Worm (Caenorhabditis elegans) whole organism, late embryonic: Measurements from ENCODE around the gene C32B5.7.
"Not testable (repeated sequence)": the region's sequence is repeated elsewhere in the genome, so short reads cannot be mapped to it uniquely, and the experiment has no call there.

ENCODE experiments used
- C08G9.2 ChIP-seq: sonication (generic microtip); optimal IDR thresholded peaks from 2 replicates; lab custom pipeline; 2016; ENCODE audit warnings: mild to moderate bottlenecking, missing genetic modification characterization, moderate library complexity, missing compliant biosample characterization
- C38D4.7 ChIP-seq: fragments of 200-800 bp; sonication (Bioruptor generic); optimal IDR thresholded peaks from 2 replicates; lab custom pipeline; 2018; ENCODE audit warnings: mild to moderate bottlenecking, missing genetic modification characterization, moderate library complexity, missing compliant biosample characterization
- F13H6.1 ChIP-seq: sonication (generic microtip); optimal IDR thresholded peaks from 2 replicates; lab custom pipeline; 2016; ENCODE audit warnings: missing genetic modification characterization, missing compliant biosample characterization
- K02D7.2 ChIP-seq: sonication (generic microtip); optimal IDR thresholded peaks from 2 replicates; lab custom pipeline; 2017; ENCODE audit warnings: mild to moderate bottlenecking, missing genetic modification characterization, missing compliant biosample characterization
- K09A11.1 ChIP-seq: sonication (generic microtip); optimal IDR thresholded peaks from 2 replicates; lab custom pipeline; 2017; ENCODE audit warnings: antibody characterized with exemption, mild to moderate bottlenecking, missing genetic modification characterization, missing compliant biosample characterization; ENCODE audit not compliant: insufficient read depth
- Y22D7AL.16 ChIP-seq: sonication (generic microtip); optimal IDR thresholded peaks from 2 replicates; lab custom pipeline; 2016; ENCODE audit warnings: missing genetic modification characterization, missing compliant biosample characterization
- ahr-1 ChIP-seq: sonication (generic microtip); optimal IDR thresholded peaks from 2 replicates; lab custom pipeline; 2016; ENCODE audit warnings: missing genetic modification characterization, missing compliant biosample characterization
- ceh-14 ChIP-seq: sonication (generic microtip); optimal IDR thresholded peaks from 2 replicates; lab custom pipeline; 2016; ENCODE audit warnings: missing genotype, missing genetic modification characterization, missing compliant biosample characterization
- ceh-18 ChIP-seq: sonication (generic microtip); optimal IDR thresholded peaks from 2 replicates; lab custom pipeline; 2016; ENCODE audit warnings: missing genetic modification characterization, missing compliant biosample characterization
- ceh-22 ChIP-seq: sonication (generic microtip); optimal IDR thresholded peaks from 2 replicates; lab custom pipeline; 2017; ENCODE audit warnings: missing biosample characterization, missing genetic modification characterization
- ceh-31 ChIP-seq: sonication (generic microtip); optimal IDR thresholded peaks from 2 replicates; lab custom pipeline; 2016; ENCODE audit warnings: missing genetic modification characterization, missing compliant biosample characterization
- ceh-45 ChIP-seq: fragments of 200-800 bp; sonication (Bioruptor generic); IDR thresholded peaks from 2 replicates; pipeline ENCODE4 v1.3.6; 2022; ENCODE audit warnings: missing genetic modification reagents, missing genetic modification characterization, missing compliant biosample characterization
- ceh-6 ChIP-seq: fragments of 200-800 bp; sonication (Bioruptor generic); optimal IDR thresholded peaks from 2 replicates; lab custom pipeline; 2018; ENCODE audit warnings: mild to moderate bottlenecking, missing genetic modification characterization, missing compliant biosample characterization
- che-1 ChIP-seq: sonication (generic microtip); optimal IDR thresholded peaks from 2 replicates; lab custom pipeline; 2016; ENCODE audit warnings: mild to moderate bottlenecking, missing genetic modification characterization, missing compliant biosample characterization
- dve-1 ChIP-seq: sonication (generic microtip); optimal IDR thresholded peaks from 2 replicates; lab custom pipeline; 2017; ENCODE audit warnings: antibody characterized with exemption, mild to moderate bottlenecking, missing genetic modification characterization, missing compliant biosample characterization
- elt-2 ChIP-seq: sonication (generic microtip); optimal IDR thresholded peaks from 2 replicates; lab custom pipeline; 2016; ENCODE audit warnings: missing genetic modification reagents, missing genetic modification characterization, missing compliant biosample characterization
- elt-4 ChIP-seq: sonication (generic microtip); optimal IDR thresholded peaks from 2 replicates; lab custom pipeline; 2016; ENCODE audit warnings: missing genetic modification characterization, missing compliant biosample characterization
- eyg-1 ChIP-seq: sonication (generic microtip); optimal IDR thresholded peaks from 2 replicates; lab custom pipeline; 2016; ENCODE audit warnings: missing genotype, missing genetic modification characterization, missing compliant biosample characterization
- fkh-10 ChIP-seq: fragments of 150-350 bp; optimal IDR thresholded peaks from 2 replicates; lab custom pipeline; 2014; ENCODE audit warnings: missing biosample characterization, missing genetic modification reagents, missing genetic modification characterization
- fkh-6 ChIP-seq: sonication (generic microtip); optimal IDR thresholded peaks from 2 replicates; lab custom pipeline; 2016; ENCODE audit warnings: missing genetic modification characterization, missing compliant biosample characterization
- hlh-15 ChIP-seq: sonication (generic microtip); optimal IDR thresholded peaks from 2 replicates; lab custom pipeline; 2016; ENCODE audit warnings: missing genetic modification characterization, missing compliant biosample characterization
- hlh-6 ChIP-seq: sonication (generic microtip); optimal IDR thresholded peaks from 2 replicates; lab custom pipeline; 2016; ENCODE audit warnings: missing genotype, missing genetic modification characterization, missing compliant biosample characterization
- lim-6 ChIP-seq: sonication (generic microtip); optimal IDR thresholded peaks from 2 replicates; lab custom pipeline; 2016; ENCODE audit warnings: missing genetic modification characterization, missing compliant biosample characterization
- lin-11 ChIP-seq: fragments of 200-800 bp; sonication (Bioruptor generic); optimal IDR thresholded peaks from 2 replicates; lab custom pipeline; 2018; ENCODE audit warnings: mild to moderate bottlenecking, missing genetic modification characterization, missing compliant biosample characterization
- mec-3 ChIP-seq: sonication (generic microtip); optimal IDR thresholded peaks from 2 replicates; lab custom pipeline; 2016; ENCODE audit warnings: borderline replicate concordance, missing genetic modification characterization, missing compliant biosample characterization
- nhr-11 ChIP-seq: fragments of 150-350 bp; optimal IDR thresholded peaks from 2 replicates; lab custom pipeline; 2014; ENCODE audit warnings: missing biosample characterization, missing genetic modification characterization
- odd-2 ChIP-seq: sonication (generic microtip); optimal IDR thresholded peaks from 2 replicates; lab custom pipeline; 2017; ENCODE audit warnings: antibody characterized with exemption, mild to moderate bottlenecking, missing genetic modification characterization, missing compliant biosample characterization
- pag-3 ChIP-seq: sonication (generic microtip); optimal IDR thresholded peaks from 2 replicates; lab custom pipeline; 2016; ENCODE audit warnings: missing compliant biosample characterization, missing genetic modification characterization, borderline replicate concordance
- pha-4 ChIP-seq: fragments of 150-350 bp; optimal IDR thresholded peaks from 2 replicates; lab custom pipeline; 2018; ENCODE audit warnings: missing biosample characterization, missing genetic modification reagents, missing genetic modification characterization
- pqm-1 ChIP-seq: sonication (generic microtip); optimal IDR thresholded peaks from 2 replicates; lab custom pipeline; 2016; ENCODE audit warnings: missing genetic modification characterization, missing compliant biosample characterization
- sox-2 ChIP-seq: fragments of 200-800 bp; sonication (Bioruptor generic); IDR thresholded peaks from 2 replicates; pipeline ENCODE4 v1.3.6; 2022; ENCODE audit warnings: missing genetic modification reagents, missing genetic modification characterization, missing compliant biosample characterization
- sox-4 ChIP-seq: sonication (generic microtip); optimal IDR thresholded peaks from 2 replicates; lab custom pipeline; 2017; ENCODE audit warnings: mild to moderate bottlenecking, missing genetic modification characterization, inconsistent platforms, missing compliant biosample characterization
- syd-9 ChIP-seq: sonication (generic microtip); optimal IDR thresholded peaks from 2 replicates; lab custom pipeline; 2016; ENCODE audit warnings: mild to moderate bottlenecking, missing genetic modification characterization, moderate library complexity, missing compliant biosample characterization
- ttx-3 ChIP-seq: sonication (generic microtip); optimal IDR thresholded peaks from 2 replicates; lab custom pipeline; 2016; ENCODE audit warnings: missing genetic modification reagents, missing genetic modification characterization, missing compliant biosample characterization
- unc-42 ChIP-seq: sonication (generic microtip); optimal IDR thresholded peaks from 2 replicates; lab custom pipeline; 2016; ENCODE audit warnings: missing genotype, missing genetic modification characterization, missing compliant biosample characterization
- unc-55 ChIP-seq: sonication (generic microtip); optimal IDR thresholded peaks from 2 replicates; lab custom pipeline; 2017; ENCODE audit warnings: missing biosample characterization, missing genetic modification reagents, missing genetic modification characterization
- zip-5 ChIP-seq: sonication (generic microtip); optimal IDR thresholded peaks from 2 replicates; lab custom pipeline; 2016; ENCODE audit warnings: missing genetic modification characterization, missing compliant biosample characterization
- ztf-16 ChIP-seq: sonication (generic microtip); optimal IDR thresholded peaks from 2 replicates; lab custom pipeline; 2017; ENCODE audit warnings: missing genetic modification characterization, missing compliant biosample characterization

Gene C32B5.7

ce11 chrII:968106-968505 lies 7.8 kb downstream of the C32B5.7 start, which contains the start of gene C32B5.6:
Gene C32B5.6, plus strand, starts transcription at chrII:968406.
- TF ChIP-seq elt-4, pha-4, odd-2 (tag; lab: Kevin White, UChicago): not testable (repeated sequence)
- TF ChIP-seq, all 69 proteins: peak for 0; not testable (repeated sequence) for 69

- TF ChIP-seq lim-6 (tag; lab: Kevin White, UChicago) (no peak), ahr-1 (tag; lab: Kevin White, UChicago) (no peak), zip-5 (tag; lab: Kevin White, UChicago) (no peak), pha-4 (tag; lab: Kevin White, UChicago) (no peak), syd-9 (tag; lab: Kevin White, UChicago) (no peak), Y22D7AL.16 (tag; lab: Kevin White, UChicago) (no peak), unc-42 (tag; lab: Kevin White, UChicago) (no peak)
Observed at ce11 chrII:972850-973249, 12.5 kb downstream of the C32B5.7 start, which contains the start of gene C32B5.15. Gene C32B5.15, minus strand, starts transcription at chrII:972950.

- TF ChIP-seq fkh-10, result no peak
- no peak for TF ChIP-seq dve-1 (tag; lab: Kevin White, UChicago)
- no peak for TF ChIP-seq fkh-6 (tag; lab: Kevin White, UChicago)
Observed at ce11 chrII:973999-974398, 13.7 kb downstream of the C32B5.7 start, which contains the start of gene fbxc-14. Gene fbxc-14, plus strand, starts transcription at chrII:974299.

- TF ChIP-seq ceh-22 (no peak), K09A11.1 (no peak), elt-4 (tag; lab: Kevin White, UChicago) (no peak), lin-11 (tag; lab: Kevin White, UChicago) (no peak), che-1 (tag; lab: Kevin White, UChicago) (no peak), C08G9.2 (no peak), Y22D7AL.16 (tag; lab: Kevin White, UChicago) (no peak)
Observed at ce11 chrII:979135-979534, 18.8 kb downstream of the C32B5.7 start, which contains the start of the genes fbxc-17 and fbxc-15. Gene fbxc-17, minus strand, starts transcription at chrII:979235. Gene fbxc-15, plus strand, starts transcription at chrII:979423.

- TF ChIP-seq K09A11.1 (no peak), ttx-3 (no peak), ceh-31 (tag; lab: Kevin White, UChicago) (no peak), ceh-6 (no peak), ceh-14 (tag; lab: Kevin White, UChicago) (no peak)
Observed at ce11 chrII:982842-983241, 22.5 kb downstream of the C32B5.7 start, which contains the start of gene srh-274. Gene srh-274, plus strand, starts transcription at chrII:983142.

ce11 chrII:985703-986102 lies 25.4 kb downstream of the C32B5.7 start, which contains the start of gene fbxc-40:
Gene fbxc-40, plus strand, starts transcription at chrII:986003.
- TF ChIP-seq zip-5 (tag; lab: Kevin White, UChicago); pqm-1; odd-2 (tag; lab: Kevin White, UChicago): not testable (repeated sequence)

- TF ChIP-seq hlh-15 (tag; lab: Kevin White, UChicago) (no peak), eyg-1 (tag; lab: Kevin White, UChicago) (no peak), ceh-14 (tag; lab: Kevin White, UChicago) (no peak), elt-2 (no peak)
- TF ChIP-seq, all 69 proteins: peak for 0
Observed at ce11 chrII:988437-988836, 28.1 kb downstream of the C32B5.7 start, which contains the start of gene fbxc-39. Gene fbxc-39, plus strand, starts transcription at chrII:988737.

- TF ChIP-seq ceh-18, result no peak
- TF ChIP-seq hlh-6, result no peak
- no peak for TF ChIP-seq K02D7.2 (tag; lab: Kevin White, UChicago)
- no peak for TF ChIP-seq pag-3 (tag; lab: Kevin White, UChicago)
- TF ChIP-seq ceh-22, result no peak
- no peak for TF ChIP-seq ztf-16
- TF ChIP-seq F13H6.1 (tag; lab: Kevin White, UChicago), result no peak
- TF ChIP-seq unc-55, result no peak
- no peak for TF ChIP-seq lim-6 (tag; lab: Kevin White, UChicago)
- no peak for TF ChIP-seq sox-2
- TF ChIP-seq ceh-45, result no peak
- TF ChIP-seq nhr-11 (tag; lab: Kevin White, UChicago), result no peak
- no peak for TF ChIP-seq C08G9.2
- no peak for TF ChIP-seq mec-3 (tag; lab: Kevin White, UChicago)
- TF ChIP-seq C38D4.7 (GFP tag; lab: Kevin White, UChicago), result no peak
- no peak for TF ChIP-seq sox-4 (tag; lab: Kevin White, UChicago)
- TF ChIP-seq hlh-15 (tag; lab: Kevin White, UChicago), result no peak
Observed at ce11 chrII:991300-991699, 31.0 kb downstream of the C32B5.7 start, which contains the start of gene fbxc-42. Gene fbxc-42, plus strand, starts transcription at chrII:991600.
